Fruit fly (Drosophila melanogaster): ENCODE results near the gene CG33223.

CG33223 gene

DNA sequence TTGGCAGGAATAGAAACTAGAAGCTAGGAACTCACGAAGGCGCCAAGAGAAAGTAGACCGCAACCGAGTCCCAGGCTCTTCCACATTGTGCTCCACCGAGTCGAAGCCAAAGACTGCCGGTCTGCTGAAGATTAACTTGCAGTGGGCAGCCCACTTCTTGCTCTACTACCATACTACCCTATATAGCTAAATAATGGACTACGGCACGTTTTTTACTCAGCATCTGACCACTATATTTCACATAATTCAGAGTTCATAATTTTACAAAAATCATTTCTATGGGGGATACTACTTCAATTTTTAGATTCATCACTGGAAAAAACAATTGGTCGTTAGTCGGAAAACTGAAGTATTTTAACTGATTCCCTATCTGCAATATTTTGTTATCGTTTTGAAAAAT lies 50.0 kb downstream of the CG33223 start, which contains the start of gene CG32712 (continued):
- no peak for TF ChIP-seq sisA (GFP tag; IDR thresholded peaks at IDR 0.05)

DNA sequence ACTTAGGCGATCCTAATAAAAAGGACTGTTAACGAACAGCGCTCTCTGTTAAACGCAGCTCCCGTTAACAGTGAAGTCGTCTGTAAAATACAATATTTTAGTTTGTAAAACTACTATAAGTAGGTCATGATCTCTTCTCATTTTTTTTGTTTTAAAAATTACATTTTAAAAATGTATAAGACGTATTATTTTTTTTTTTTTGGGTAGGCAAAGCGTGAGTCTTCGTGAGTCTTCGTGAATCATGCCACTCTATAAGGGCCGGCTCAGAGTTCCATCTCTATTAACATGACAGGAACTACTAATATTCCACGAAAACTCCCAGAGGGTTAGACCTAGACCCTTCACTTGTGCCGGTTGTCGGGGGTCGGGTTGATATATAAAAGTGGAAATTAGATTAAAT lies 61.0 kb downstream of the CG33223 start:
- 0 out of 3 replicates have a peak, but pooled peaks have one; percentile 12 for TF ChIP-seq CG16813 (GFP tag; IDR thresholded peaks at IDR 0.05; ENCODE audit: partially characterized antibody)
- peak; percentile 40; the same call in 1 of the 3 replicates for TF ChIP-seq CG6791 (GFP tag; IDR thresholded peaks at IDR 0.05; ENCODE audit: partially characterized antibody)
- TF ChIP-seq Dll (GFP tag; IDR thresholded peaks at IDR 0.05; ENCODE audit: partially characterized antibody) = peak; percentile 62; the same call in 2 of the 4 replicates
- peak; percentile 49 for TF ChIP-seq BEAF-32 (GFP tag; optimal IDR thresholded peaks at IDR 0.05)
- TF ChIP-seq Bgb (GFP tag; IDR thresholded peaks at IDR 0.05; ENCODE audit: partially characterized antibody) = 0 out of 2 replicates have a peak, but pooled peaks have one; percentile 8
- TF ChIP-seq CG14667 (GFP tag; IDR thresholded peaks at IDR 0.05) = no peak
- peak; percentile 31 for TF ChIP-seq Sry-δ (GFP tag; optimal IDR thresholded peaks at IDR 0.05)
- TF ChIP-seq hb (GFP tag; IDR thresholded peaks at IDR 0.05; ENCODE audit: partially characterized antibody) = no peak
- no peak for TF ChIP-seq HmgD (GFP tag; optimal IDR thresholded peaks at IDR 0.05)
- 0 out of 3 replicates have a peak, but pooled peaks have one; percentile 7 for TF ChIP-seq knrl (GFP tag; IDR thresholded peaks at IDR 0.05; ENCODE audit: partially characterized antibody)
- TF ChIP-seq Scr (GFP tag; IDR thresholded peaks at IDR 0.05; ENCODE audit: partially characterized antibody) = peak; percentile 35; the same call in 1 of the 2 replicates
- TF ChIP-seq Doc3 (GFP tag; IDR thresholded peaks at IDR 0.05; ENCODE audit: partially characterized antibody) = peak; percentile 47; the same call in 2 of the 3 replicates
- no peak for TF ChIP-seq CG12236 (GFP tag; optimal IDR thresholded peaks at IDR 0.05)
- TF ChIP-seq row (GFP tag; IDR thresholded peaks at IDR 0.05) = peak; percentile 36; the same call in 1 of the 3 replicates
- 0 out of 2 replicates have a peak, but pooled peaks have one; percentile 37 for TF ChIP-seq unc-4 (GFP tag; IDR thresholded peaks at IDR 0.05; ENCODE audit: partially characterized antibody)

- TF ChIP-seq hbn (GFP tag; IDR thresholded peaks at IDR 0.05; ENCODE audit: partially characterized antibody) (0 out of 2 replicates have a peak, but pooled peaks have one; percentile 5), az2 (GFP tag; optimal IDR thresholded peaks at IDR 0.05) (no peak), Hr39 (optimal IDR thresholded peaks at IDR 0.05) (peak; percentile 86), cg (GFP tag; optimal IDR thresholded peaks at IDR 0.05) (peak; percentile 10), sqz (GFP tag; optimal IDR thresholded peaks at IDR 0.05) (peak; percentile 7), abd-A (tag; optimal IDR thresholded peaks at IDR 0.05) (no peak)
These were observed 62.3 kb downstream of the CG33223 start for dm6 chrX:8421449-8421795.

DNA sequence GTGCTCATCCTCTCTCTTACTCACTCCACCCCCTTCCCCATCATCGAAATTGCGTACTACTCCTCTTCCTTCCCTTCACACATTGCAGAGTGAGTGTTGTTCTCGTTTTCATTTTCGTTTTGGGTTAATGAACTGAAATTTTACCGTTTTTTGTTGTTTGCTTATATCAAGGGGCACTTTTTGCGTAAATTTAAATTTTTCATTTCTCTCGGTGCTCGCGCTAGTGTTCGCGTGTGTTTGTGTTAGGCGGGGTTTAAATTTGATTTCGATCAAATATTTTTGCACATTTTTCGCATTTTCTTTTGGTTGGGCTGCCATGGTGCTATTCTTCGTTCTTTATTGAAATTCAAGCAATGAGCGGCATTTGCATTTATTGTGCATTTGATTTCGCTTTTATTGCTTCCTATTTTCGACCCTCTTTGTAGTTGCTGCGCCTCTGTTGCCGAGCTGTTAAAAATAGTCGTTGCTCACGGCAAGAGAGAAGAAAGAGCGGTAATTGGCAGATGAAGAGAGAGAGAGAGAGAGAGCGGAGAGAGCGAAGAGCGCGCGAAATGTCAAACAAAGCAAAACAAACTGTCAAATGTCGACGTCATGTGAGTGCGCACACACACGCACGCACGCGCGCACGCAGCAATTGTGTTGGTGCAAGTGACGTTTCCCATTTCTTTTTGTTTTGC lies 62.8 kb downstream of the CG33223 start:
- no peak for TF ChIP-seq CG16815 (GFP tag; optimal IDR thresholded peaks at IDR 0.05)
- no peak for TF ChIP-seq CG17186 (GFP tag; optimal IDR thresholded peaks at IDR 0.05)
- no peak for TF ChIP-seq CG11247 (GFP tag; IDR thresholded peaks at IDR 0.05)
- TF ChIP-seq twi (tag; optimal IDR thresholded peaks at IDR 0.05) = no peak
- no peak for TF ChIP-seq seq (GFP tag; IDR thresholded peaks at IDR 0.05)
- TF ChIP-seq Vsx1 (GFP tag; optimal IDR thresholded peaks at IDR 0.05) = peak; percentile 17
- TF ChIP-seq CG13287 (GFP tag; IDR thresholded peaks at IDR 0.05; ENCODE audit: partially characterized antibody) = peak; percentile 39
- TF ChIP-seq CG17385 (GFP tag; optimal IDR thresholded peaks at IDR 0.05) = peak; percentile 51
- no peak for TF ChIP-seq eyg (GFP tag; optimal IDR thresholded peaks at IDR 0.05)
- TF ChIP-seq CG14014 (GFP tag; IDR thresholded peaks at IDR 0.05) = peak; percentile 10; the same call in 1 of the 2 replicates
- peak; percentile 34; the same call in 1 of the 3 replicates for TF ChIP-seq Dbx (GFP tag; IDR thresholded peaks at IDR 0.05)
- TF ChIP-seq bowl (GFP tag; IDR thresholded peaks at IDR 0.05) = no peak
- no peak for TF ChIP-seq mld (GFP tag; IDR thresholded peaks at IDR 0.05; ENCODE audit: partially characterized antibody)
- TF ChIP-seq gcm (GFP tag; optimal IDR thresholded peaks at IDR 0.05) = peak; percentile 14
- no peak for TF ChIP-seq CG4730 (GFP tag; IDR thresholded peaks at IDR 0.05)
- no peak for TF ChIP-seq Ets65A (GFP tag)
- peak; percentile 17 for TF ChIP-seq YL-1 (GFP tag; optimal IDR thresholded peaks at IDR 0.05)
- no peak for TF ChIP-seq Hsf (GFP tag; optimal IDR thresholded peaks at IDR 0.05)
- no peak for TF ChIP-seq pb (GFP tag; optimal IDR thresholded peaks at IDR 0.05)
- peak; percentile 91 for TF ChIP-seq nom (GFP tag; optimal IDR thresholded peaks at IDR 0.05)
- TF ChIP-seq Spps (tag; optimal IDR thresholded peaks at IDR 0.05) = no peak
- TF ChIP-seq Trl (optimal IDR thresholded peaks at IDR 0.05) = peak; percentile 99 to 100
- no peak for TF ChIP-seq Trl (GFP tag; optimal IDR thresholded peaks at IDR 0.05)
